Worm (Caenorhabditis elegans) whole organism, L4 larva: Measurements from ENCODE around the gene har-1.

Experiments used
- F10B5.3 ChIP-seq: sonication (generic microtip); optimal IDR thresholded peaks from 2 replicates; lab custom pipeline; 2016; ENCODE audit warnings: mild to moderate bottlenecking, missing genetic modification characterization, missing compliant biosample characterization
- F44E2.7 ChIP-seq: fragments of 200-800 bp; sonication (Bioruptor generic); IDR thresholded peaks from 2 replicates; pipeline ENCODE4 v2.1.2; 2022; ENCODE audit warnings: missing genetic modification characterization, missing compliant biosample characterization
- F49E8.2 ChIP-seq: sonication (generic microtip); optimal IDR thresholded peaks from 2 replicates; lab custom pipeline; 2016; ENCODE audit warnings: missing compliant biosample characterization, mild to moderate bottlenecking, missing genetic modification characterization, borderline replicate concordance
- R02D3.7 ChIP-seq: fragments of 150-350 bp; sonication (generic microtip); optimal IDR thresholded peaks from 3 replicates; lab custom pipeline; 2014; ENCODE audit warnings: missing biosample characterization, missing genetic modification characterization
- T20F7.1 ChIP-seq: fragments of 200-800 bp; sonication (Bioruptor generic); optimal IDR thresholded peaks from 2 replicates; lab custom pipeline; 2018; ENCODE audit warnings: mild to moderate bottlenecking, missing genetic modification characterization, missing compliant biosample characterization
- T26A8.4 ChIP-seq: fragments of 200-800 bp; sonication (Bioruptor generic); IDR thresholded peaks from 2 replicates; pipeline ENCODE4 v1.3.6; 2022; ENCODE audit warnings: missing genetic modification characterization, missing compliant biosample characterization
- Y105C5A.15 ChIP-seq: fragments of 200-800 bp; sonication (Bioruptor generic); IDR thresholded peaks from 2 replicates; pipeline ENCODE4 v1.3.6; 2022; ENCODE audit warnings: missing genetic modification characterization, missing compliant biosample characterization
- Y5F2A.4 ChIP-seq: fragments of 200-800 bp; sonication (Bioruptor generic); optimal IDR thresholded peaks from 2 replicates; lab custom pipeline; 2018; ENCODE audit warnings: mild to moderate bottlenecking, missing genetic modification characterization, missing compliant biosample characterization
- ZK337.2 ChIP-seq: fragments of 200-800 bp; sonication (Bioruptor generic); IDR thresholded peaks from 2 replicates; pipeline ENCODE4 v1.3.6; 2022; ENCODE audit warnings: missing genetic modification reagents, missing genetic modification characterization, missing compliant biosample characterization
- aha-1 ChIP-seq: fragments of 150-350 bp; peaks from one replicate; lab custom pipeline; 2014; ENCODE audit warnings: missing biosample characterization, missing genetic modification characterization
- attf-4 ChIP-seq: sonication (generic microtip); optimal IDR thresholded peaks from 3 replicates; lab custom pipeline; 2017; ENCODE audit warnings: missing biosample characterization, missing genetic modification characterization
- ceh-20 ChIP-seq: fragments of 200-800 bp; sonication (Bioruptor generic); IDR thresholded peaks from 2 replicates; pipeline ENCODE4 v1.3.6; 2022; ENCODE audit warnings: missing genetic modification reagents, missing genetic modification characterization, missing compliant biosample characterization
- ceh-32 ChIP-seq: sonication (generic microtip); optimal IDR thresholded peaks from 2 replicates; lab custom pipeline; 2016; ENCODE audit warnings: mild to moderate bottlenecking, missing genetic modification characterization, missing compliant biosample characterization; ENCODE audit not compliant: poor library complexity
- ceh-62 ChIP-seq: sonication (generic microtip); optimal IDR thresholded peaks from 2 replicates; lab custom pipeline; 2017; ENCODE audit warnings: missing biosample characterization, missing genetic modification characterization
- daf-12 ChIP-seq: fragments of 150-350 bp; optimal IDR thresholded peaks from 2 replicates; lab custom pipeline; 2014; ENCODE audit warnings: missing biosample characterization, missing genetic modification reagents, missing genetic modification characterization
- dmd-9 ChIP-seq: fragments of 200-800 bp; sonication (Bioruptor generic); IDR thresholded peaks from 2 replicates; pipeline ENCODE4 v1.3.6; 2022; ENCODE audit warnings: missing genetic modification reagents, missing genetic modification characterization, missing compliant biosample characterization
- egl-27 ChIP-seq: sonication (generic microtip); optimal IDR thresholded peaks from 3 replicates; lab custom pipeline; 2017; ENCODE audit warnings: missing biosample characterization, missing genetic modification reagents, missing genetic modification characterization
- fkh-10 ChIP-seq: fragments of 150-350 bp; optimal IDR thresholded peaks from 2 replicates; lab custom pipeline; 2014; ENCODE audit warnings: missing biosample characterization, missing genetic modification reagents, missing genetic modification characterization
- gei-8 ChIP-seq: fragments of 200-800 bp; sonication (Bioruptor generic); optimal IDR thresholded peaks from 2 replicates; lab custom pipeline; 2018; ENCODE audit warnings: mild to moderate bottlenecking, missing genetic modification characterization, missing compliant biosample characterization
- hif-1 ChIP-seq, 2 experiments: sonication (generic microtip); optimal IDR thresholded peaks; 2 replicates each; lab custom pipeline; 2016 to 2017; ENCODE audit warnings: missing compliant biosample characterization in 2 of 2, missing genetic modification characterization in 2 of 2, missing genetic modification reagents in 2 of 2, missing genotype in 2 of 2, mild to moderate bottlenecking in 1 of 2
- hlh-30 ChIP-seq: sonication (generic microtip); optimal IDR thresholded peaks from 2 replicates; lab custom pipeline; 2017; ENCODE audit warnings: antibody characterized with exemption, mild to moderate bottlenecking, missing genetic modification characterization, missing compliant biosample characterization; ENCODE audit not compliant: insufficient read depth
- lin-13 ChIP-seq: fragments of 150-350 bp; optimal IDR thresholded peaks from 2 replicates; lab custom pipeline; 2014; ENCODE audit warnings: missing biosample characterization, missing genetic modification reagents, missing genetic modification characterization
- lin-29 ChIP-seq: fragments of 200-800 bp; sonication (Bioruptor generic); IDR thresholded peaks from 2 replicates; pipeline ENCODE4 v1.3.6; 2022; ENCODE audit warnings: missing genetic modification reagents, missing genetic modification characterization, missing compliant biosample characterization
- lin-38 ChIP-seq: fragments of 200-800 bp; sonication (Bioruptor generic); IDR thresholded peaks from 2 replicates; pipeline ENCODE4 v1.3.6; 2022; ENCODE audit warnings: missing genetic modification reagents, missing genetic modification characterization, missing compliant biosample characterization
- lir-3 ChIP-seq: sonication (generic microtip); optimal IDR thresholded peaks from 2 replicates; lab custom pipeline; 2016; ENCODE audit warnings: mild to moderate bottlenecking, missing genetic modification characterization, missing compliant biosample characterization
- madf-5 ChIP-seq, 2 experiments: fragments of 200-800 bp; sonication (Bioruptor generic); IDR thresholded peaks; 2 replicates each; pipeline ENCODE4 v1.3.6; 2022; ENCODE audit warnings: missing compliant biosample characterization in 2 of 2, missing genetic modification characterization in 2 of 2
- mdl-1 ChIP-seq, 2 experiments: fragments of 150-350 bp in 1 of 2; sonication (generic microtip) in 1 of 2; optimal IDR thresholded peaks; 2 replicates each; lab custom pipeline; 2014 to 2017; ENCODE audit warnings: missing biosample characterization in 2 of 2, missing genetic modification characterization in 2 of 2
- mep-1 ChIP-seq: fragments of 150-350 bp; sonication (generic microtip); optimal IDR thresholded peaks from 3 replicates; lab custom pipeline; 2014; ENCODE audit warnings: missing biosample characterization, missing genetic modification characterization
- nhr-10 ChIP-seq: fragments of 150-350 bp; optimal IDR thresholded peaks from 2 replicates; lab custom pipeline; 2014; ENCODE audit warnings: missing biosample characterization, missing genetic modification characterization
- nhr-111 ChIP-seq: fragments of 200-800 bp; sonication (Bioruptor generic); optimal IDR thresholded peaks from 2 replicates; lab custom pipeline; 2018; ENCODE audit warnings: mild to moderate bottlenecking, missing genetic modification characterization, missing compliant biosample characterization
- nhr-42 ChIP-seq: fragments of 200-800 bp; sonication (Bioruptor generic); IDR thresholded peaks from 2 replicates; pipeline ENCODE4 v1.3.6; 2022; ENCODE audit warnings: missing genetic modification characterization, missing compliant biosample characterization
- pha-4 ChIP-seq, 2 experiments: fragments of 150-350 bp in 1 of 2; fragments of 200-800 bp in 1 of 2; sonication (Bioruptor generic) in 1 of 2; IDR thresholded peaks in 1 of 2; optimal IDR thresholded peaks in 1 of 2; 2 replicates each; pipeline versions ENCODE4 v1.3.6 to Lab custom; 2014 to 2022; ENCODE audit warnings: missing genetic modification characterization in 2 of 2, missing genetic modification reagents in 2 of 2, missing biosample characterization in 1 of 2, missing compliant biosample characterization in 1 of 2
- spr-1 ChIP-seq: sonication (generic microtip); optimal IDR thresholded peaks from 2 replicates; lab custom pipeline; 2016; ENCODE audit warnings: mild to moderate bottlenecking, missing genetic modification characterization, missing compliant biosample characterization
- tag-97 ChIP-seq: fragments of 200-800 bp; sonication (Bioruptor generic); IDR thresholded peaks from 2 replicates; pipeline ENCODE4 v1.3.6; 2022; ENCODE audit warnings: missing genetic modification characterization, missing compliant biosample characterization
- unc-130 ChIP-seq: sonication (generic microtip); optimal IDR thresholded peaks from 2 replicates; lab custom pipeline; 2016; ENCODE audit warnings: missing genetic modification reagents, missing genetic modification characterization, missing compliant biosample characterization
- unc-62 ChIP-seq, 3 experiments: fragments of 150-350 bp in 1 of 3; sonication (generic microtip); optimal IDR thresholded peaks in 2 of 3; peaks in 1 of 3; 1 replicate in 1 of 3; 2 replicates in 2 of 3; lab custom pipeline; 2014 to 2017; ENCODE audit warnings: missing biosample characterization in 3 of 3, missing genetic modification characterization in 3 of 3, missing genetic modification reagents in 3 of 3, missing genotype in 1 of 3
- vab-7 ChIP-seq: fragments of 200-800 bp; sonication (Bioruptor generic); IDR thresholded peaks from 2 replicates; pipeline ENCODE4 v1.3.6; 2022; ENCODE audit warnings: missing genetic modification reagents, missing genetic modification characterization, missing compliant biosample characterization
- zip-11 ChIP-seq: fragments of 200-800 bp; sonication (Bioruptor generic); IDR thresholded peaks from 2 replicates; pipeline ENCODE4 v1.3.6; 2022; ENCODE audit warnings: missing genetic modification characterization, missing compliant biosample characterization
- ztf-11 ChIP-seq: fragments of 150-350 bp; optimal IDR thresholded peaks from 2 replicates; lab custom pipeline; 2014; ENCODE audit warnings: missing biosample characterization, missing genetic modification characterization

har-1 gene

DNA sequence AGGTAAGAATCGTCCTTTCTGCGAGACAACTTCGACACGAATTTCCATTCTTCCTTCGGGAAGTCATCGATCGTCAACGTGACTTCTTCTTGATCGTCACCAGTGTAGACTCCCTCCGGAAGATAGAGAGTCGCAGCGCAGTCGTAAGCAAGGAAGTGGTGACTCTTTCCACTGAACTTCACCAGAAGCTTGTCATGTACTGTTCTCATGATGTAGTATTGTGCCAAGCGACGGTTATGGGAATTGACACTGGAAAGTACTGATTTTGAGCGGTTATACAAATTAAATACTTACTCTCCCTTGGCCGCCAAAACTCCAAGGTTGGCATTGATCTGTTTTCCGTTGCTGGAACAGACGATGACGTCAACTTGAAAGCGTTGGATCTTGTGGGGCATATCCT lies 23.6 kb downstream of the har-1 start:
- TF ChIP-seq ceh-20 (GFP tag; lab: Robert Waterston, UW) (no peak), F44E2.7 (GFP tag; lab: Robert Waterston, UW) (0 out of 2 replicates have a peak, but pooled peaks have one; percentile 12)

DNA sequence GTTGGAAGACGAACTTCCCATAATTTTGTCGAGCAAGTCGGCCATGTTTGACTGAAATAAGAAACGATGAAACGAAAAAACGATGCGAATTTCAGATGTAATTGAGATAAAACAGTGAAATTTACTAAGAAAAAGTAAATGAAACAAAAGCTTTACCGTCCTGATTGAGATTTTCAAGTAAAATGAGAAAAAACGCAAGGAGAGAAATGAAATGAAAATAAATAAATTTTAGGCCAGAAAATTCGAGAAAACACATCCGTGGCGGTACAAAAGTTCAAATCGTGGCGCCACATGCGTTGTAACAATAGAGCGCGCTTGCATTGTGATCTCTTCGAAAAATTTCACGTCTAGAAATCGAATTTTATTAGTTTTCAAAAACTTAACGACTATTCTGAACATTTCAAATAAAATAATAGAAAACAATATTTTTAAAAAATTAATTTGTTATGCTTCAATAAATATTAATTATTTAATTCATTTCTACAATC lies 24.3 kb downstream of the har-1 start, which contains the start of the genes hrde-1 and C16C10.13:
Gene hrde-1, minus strand, starts transcription at position 51 of the 488 bp plus-strand sequence.
Gene C16C10.13, plus strand, starts transcription at position 332 of the 488 bp plus-strand sequence.
- TF ChIP-seq nhr-111 (GFP tag; lab: Kevin White, UChicago) (no peak), ceh-32 (tag; lab: Kevin White, UChicago) (no peak), unc-130 (GFP tag; lab: Kevin White, UChicago) (peak; percentile 90), F49E8.2 (tag; lab: Kevin White, UChicago) (peak; percentile 77), daf-12 (tag; lab: Kevin White, UChicago) (no peak), lin-29 (GFP tag; lab: Robert Waterston, UW) (no peak), zip-11 (GFP tag; lab: Robert Waterston, UW) (no peak), hif-1 (tag; optimal IDR thresholded peaks at IDR 0.05; lab: Kevin White, UChicago) (no peak), lin-13 (GFP tag; lab: Kevin White, UChicago) (no peak), madf-5 (GFP tag; IDR thresholded peaks at IDR 0.05; lab: Robert Waterston, UW) (no peak), egl-27 (no peak), R02D3.7 (tag; lab: Kevin White, UChicago) (no peak), lin-38 (GFP tag; lab: Robert Waterston, UW) (peak; percentile 96), nhr-10 (no peak), ceh-62 (no peak), Y105C5A.15 (GFP tag; lab: Robert Waterston, UW) (no peak), pha-4 (GFP tag; IDR thresholded peaks at IDR 0.05; lab: Robert Waterston, UW) (no peak), pha-4 (tag; optimal IDR thresholded peaks at IDR 0.05; lab: Kevin White, UChicago) (no peak), mep-1 (tag; lab: Kevin White, UChicago) (no peak), vab-7 (no peak)

ce11 chrIII:4178564-4178963 lies 26.7 kb downstream of the har-1 start, which contains the start of gene C16C10.2:
Gene C16C10.2, minus strand, starts transcription at chrIII:4178664.
- TF ChIP-seq ZK337.2 (GFP tag; lab: Robert Waterston, UW) (no peak), T26A8.4 (GFP tag; lab: Robert Waterston, UW) (no peak), lin-38 (GFP tag; lab: Robert Waterston, UW) (no peak), vab-7 (no peak), tag-97 (GFP tag; lab: Robert Waterston, UW) (no peak), attf-4 (no peak)
- TF ChIP-seq, all 104 proteins: peak for 0

DNA sequence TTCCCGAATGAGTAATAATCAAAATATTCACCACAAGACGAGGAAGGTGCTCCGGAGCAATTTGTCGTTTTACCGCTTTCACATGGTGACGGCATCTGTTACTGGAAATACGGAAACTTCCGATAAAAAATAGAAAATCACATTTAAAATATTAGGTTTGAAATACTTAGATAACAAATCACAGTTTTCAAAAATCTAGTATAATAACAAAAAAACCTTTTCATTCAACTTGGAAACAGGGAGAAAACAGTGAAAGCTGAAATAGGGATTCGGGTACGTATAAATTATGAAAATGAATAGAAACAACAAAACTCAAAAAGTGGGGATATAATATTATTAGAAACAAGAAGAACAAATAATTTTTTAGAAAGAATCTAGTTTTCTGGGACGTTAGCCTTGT lies 29.5 kb downstream of the har-1 start, which contains the start of gene C16C10.1:
Gene C16C10.1, minus strand, starts transcription at position 101 of the 400 bp plus-strand sequence.
- TF ChIP-seq fkh-10 (GFP tag; lab: Kevin White, UChicago) (no peak), aha-1 (tag; lab: Kevin White, UChicago) (no peak), lir-3 (tag; lab: Kevin White, UChicago) (no peak), egl-27 (no peak), F10B5.3 (tag; lab: Kevin White, UChicago) (no peak), nhr-42 (GFP tag; lab: Robert Waterston, UW) (no peak), spr-1 (tag; lab: Kevin White, UChicago) (no peak), Y105C5A.15 (GFP tag; lab: Robert Waterston, UW) (no peak), Y5F2A.4 (no peak), gei-8 (GFP tag; lab: Kevin White, UChicago) (no peak), R02D3.7 (tag; lab: Kevin White, UChicago) (no peak), T20F7.1 (GFP tag; lab: Kevin White, UChicago) (no peak), mdl-1 (tag; optimal IDR thresholded peaks at IDR 0.05; lab: Kevin White, UChicago) (no peak), lin-13 (GFP tag; lab: Kevin White, UChicago) (no peak), unc-62 (GFP tag; optimal IDR thresholded peaks at IDR 0.05 in 1 of 2; lab: Kevin White, UChicago) (no peak), unc-62 (tag; optimal IDR thresholded peaks at IDR 0.05; lab: Kevin White, UChicago) (no peak), mep-1 (tag; lab: Kevin White, UChicago) (no peak), hlh-30 (tag; lab: Kevin White, UChicago) (no peak), ztf-11 (tag; lab: Kevin White, UChicago) (no peak), dmd-9 (GFP tag; lab: Robert Waterston, UW) (no peak), F44E2.7 (GFP tag; lab: Robert Waterston, UW) (no peak)
